Worm (Caenorhabditis elegans) whole organism, early embryonic: ENCODE data around the gene K05D4.9.

ENCODE experiments used
- F13C5.2 ChIP-seq: sonication (generic microtip); optimal IDR thresholded peaks from 2 replicates; lab custom pipeline; 2017; ENCODE audit warnings: mild to moderate bottlenecking, missing genetic modification characterization, inconsistent platforms, missing compliant biosample characterization
- aly-1 ChIP-seq: sonication (generic microtip); optimal IDR thresholded peaks from 2 replicates; lab custom pipeline; 2016; ENCODE audit warnings: missing genetic modification characterization, missing compliant biosample characterization
- ama-1 ChIP-seq: fragments of 150-350 bp; optimal IDR thresholded peaks from 2 replicates; lab custom pipeline; 2014
- ceh-13 ChIP-seq: fragments of 200-800 bp; sonication (Bioruptor generic); optimal IDR thresholded peaks from 2 replicates; lab custom pipeline; 2018; ENCODE audit warnings: mild to moderate bottlenecking, missing genetic modification characterization, missing compliant biosample characterization
- ceh-36 ChIP-seq: sonication (generic microtip); optimal IDR thresholded peaks from 2 replicates; lab custom pipeline; 2016; ENCODE audit warnings: missing genetic modification characterization, inconsistent platforms, missing compliant biosample characterization
- ets-7 ChIP-seq: sonication (generic microtip); optimal IDR thresholded peaks from 2 replicates; lab custom pipeline; 2016; ENCODE audit warnings: missing genotype, missing genetic modification characterization, missing compliant biosample characterization
- flt-1 ChIP-seq: fragments of 200-800 bp; sonication (Bioruptor generic); IDR thresholded peaks from 2 replicates; pipeline ENCODE4 v1.3.6; 2022; ENCODE audit warnings: missing genetic modification characterization, missing compliant biosample characterization
- hnd-1 ChIP-seq: sonication (generic microtip); optimal IDR thresholded peaks from 2 replicates; lab custom pipeline; 2016; ENCODE audit warnings: missing genetic modification characterization, missing compliant biosample characterization
- pes-1 ChIP-seq: fragments of 200-800 bp; sonication (Bioruptor generic); IDR thresholded peaks from 2 replicates; pipeline ENCODE4 v1.3.6; 2022; ENCODE audit warnings: missing genetic modification reagents, missing genetic modification characterization, missing compliant biosample characterization
- sea-1 ChIP-seq: fragments of 200-800 bp; sonication (Bioruptor generic); conservative IDR thresholded peaks from 2 replicates; pipeline ENCODE4 v1.3.6; 2022; ENCODE audit warnings: missing genetic modification characterization, missing compliant biosample characterization
- tbx-11 ChIP-seq: fragments of 200-800 bp; sonication (Bioruptor generic); IDR thresholded peaks from 2 replicates; pipeline ENCODE4 v1.3.6; 2022; ENCODE audit warnings: missing genetic modification characterization, missing compliant biosample characterization
- tbx-37 ChIP-seq: fragments of 200-800 bp; sonication (Bioruptor generic); conservative IDR thresholded peaks from 2 replicates; pipeline ENCODE4 v1.3.6; 2022; ENCODE audit warnings: missing genetic modification reagents, missing genetic modification characterization, missing compliant biosample characterization
- tra-4 ChIP-seq: sonication (generic microtip); optimal IDR thresholded peaks from 2 replicates; lab custom pipeline; 2017; ENCODE audit warnings: missing genetic modification characterization, missing compliant biosample characterization

DNA sequence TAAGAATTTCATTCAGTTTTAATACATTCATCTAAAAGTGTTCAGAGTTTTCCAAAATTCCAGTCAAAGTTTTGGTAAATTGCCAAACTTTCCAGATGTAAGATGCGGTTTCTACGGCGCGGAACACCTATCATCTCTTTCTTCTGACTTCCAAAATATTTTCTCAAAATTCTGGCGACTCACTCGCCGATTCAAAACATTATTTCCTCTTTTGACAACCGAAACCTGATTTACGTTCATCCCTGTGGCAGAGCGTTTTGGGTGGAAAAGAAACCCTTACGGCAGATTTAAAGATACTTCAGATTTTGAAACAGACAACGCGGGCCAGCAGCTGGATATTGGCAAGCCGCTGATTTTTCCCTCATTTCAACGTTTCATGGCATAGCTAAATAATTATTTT is 26.4 kb upstream of the K05D4.9 start, which contains the start of gene F11A5.5:
- TF ChIP-seq flt-1 (GFP tag; lab: Robert Waterston, UW) (no peak), ceh-36 (tag; lab: Kevin White, UChicago) (no peak), ama-1 (no peak), tra-4 (no peak), tbx-37 (GFP tag; lab: Robert Waterston, UW) (no peak), ets-7 (tag; lab: Kevin White, UChicago) (no peak), hnd-1 (tag; lab: Kevin White, UChicago) (no peak), sea-1 (GFP tag; lab: Robert Waterston, UW) (no peak), pes-1 (no peak), tbx-11 (GFP tag; lab: Robert Waterston, UW) (no peak), ceh-13 (GFP tag; lab: Kevin White, UChicago) (no peak), aly-1 (tag; lab: Kevin White, UChicago) (no peak), F13C5.2 (no peak)
